Fruit fly (Drosophila melanogaster) whole organism, adult: Measurements from ENCODE around the gene Rbm13.

ENCODE experiments used
- CG11617 ChIP-seq: fragments of 200-800 bp; sonication (Bioruptor generic); optimal IDR thresholded peaks from 2 replicates; lab custom pipeline; 2017; ENCODE audit warnings: mild to moderate bottlenecking, missing biosample characterization, missing genetic modification reagents, missing genetic modification characterization
- CG12768 ChIP-seq: fragments of 200-800 bp; sonication (Bioruptor generic); optimal IDR thresholded peaks from 2 replicates; lab custom pipeline; 2017; ENCODE audit warnings: missing biosample characterization, missing genetic modification characterization, mild to moderate bottlenecking, moderate library complexity, missing genetic modification reagents
- CG14711 ChIP-seq: fragments of 200-800 bp; sonication (Bioruptor generic); optimal IDR thresholded peaks from 2 replicates; lab custom pipeline; 2018; ENCODE audit warnings: missing biosample characterization, mild to moderate bottlenecking, missing genetic modification characterization, moderate library complexity
- CG1620 ChIP-seq: fragments of 200-800 bp; sonication (Bioruptor generic); optimal IDR thresholded peaks from 2 replicates; lab custom pipeline; 2016; ENCODE audit warnings: missing biosample characterization, missing genetic modification characterization
- CG33017 ChIP-seq: fragments of 200-800 bp; sonication (Bioruptor generic); optimal IDR thresholded peaks from 2 replicates; lab custom pipeline; 2018; ENCODE audit warnings: missing biosample characterization, mild to moderate bottlenecking, missing genetic modification characterization, moderate library complexity
- CG5204 ChIP-seq: fragments of 200-800 bp; sonication (Bioruptor generic); optimal IDR thresholded peaks from 2 replicates; lab custom pipeline; 2016; ENCODE audit warnings: missing biosample characterization, missing genetic modification characterization
- CG7045 ChIP-seq: fragments of 200-800 bp; sonication (Bioruptor generic); optimal IDR thresholded peaks from 2 replicates; lab custom pipeline; 2017; ENCODE audit warnings: missing biosample characterization, mild to moderate bottlenecking, missing genetic modification characterization
- CG7101 ChIP-seq: fragments of 200-800 bp; sonication (Bioruptor generic); optimal IDR thresholded peaks from 2 replicates; lab custom pipeline; 2018; ENCODE audit warnings: missing biosample characterization, mild to moderate bottlenecking, missing genetic modification characterization, moderate library complexity
- Clk ChIP-seq: fragments of 200-800 bp; sonication (Bioruptor generic); optimal IDR thresholded peaks from 2 replicates; lab custom pipeline; 2017; ENCODE audit warnings: missing biosample characterization, missing genetic modification characterization
- Crg-1 ChIP-seq: fragments of 200-800 bp; sonication (Bioruptor generic); optimal IDR thresholded peaks from 2 replicates; lab custom pipeline; 2016; ENCODE audit warnings: missing biosample characterization, missing genetic modification characterization
- Hr96 ChIP-seq: fragments of 200-800 bp; sonication (Bioruptor generic); optimal IDR thresholded peaks from 2 replicates; lab custom pipeline; 2016; ENCODE audit warnings: missing biosample characterization, missing genetic modification characterization
- Mnt ChIP-seq: fragments of 200-800 bp; sonication (Bioruptor generic); optimal IDR thresholded peaks from 2 replicates; lab custom pipeline; 2016; ENCODE audit warnings: missing biosample characterization, mild to moderate bottlenecking, missing genetic modification characterization
- bab1 ChIP-seq: fragments of 200-800 bp; sonication (Bioruptor generic); optimal IDR thresholded peaks from 3 replicates; lab custom pipeline; 2019; ENCODE audit warnings: missing biosample characterization, mild to moderate bottlenecking, missing genetic modification characterization, moderate library complexity
- cic ChIP-seq: fragments of 200-800 bp; sonication (Bioruptor generic); optimal IDR thresholded peaks from 2 replicates; lab custom pipeline; 2017; ENCODE audit warnings: missing biosample characterization, mild to moderate bottlenecking, missing genetic modification characterization, moderate library complexity
- cnc ChIP-seq, 2 experiments: fragments of >200 bp; optimal IDR thresholded peaks; 2 replicates each; lab custom pipeline; 2017
- kay ChIP-seq: fragments of 200-800 bp; sonication (Bioruptor generic); peaks from one replicate; lab custom pipeline; 2016; ENCODE audit warnings: missing biosample characterization, missing genetic modification characterization, borderline replicate concordance
- ovo ChIP-seq: fragments of 200-800 bp; sonication (Bioruptor generic); optimal IDR thresholded peaks from 2 replicates; lab custom pipeline; 2016; ENCODE audit warnings: missing biosample characterization, missing genetic modification characterization
- pad ChIP-seq: fragments of 200-800 bp; sonication (Bioruptor generic); optimal IDR thresholded peaks from 3 replicates; lab custom pipeline; 2017; ENCODE audit warnings: missing biosample characterization, missing genetic modification characterization, mild to moderate bottlenecking, moderate library complexity, missing genetic modification reagents
- tj ChIP-seq: fragments of 200-800 bp; sonication (Bioruptor generic); optimal IDR thresholded peaks from 3 replicates; lab custom pipeline; 2017; ENCODE audit warnings: missing biosample characterization, mild to moderate bottlenecking, missing genetic modification characterization, moderate library complexity
- toe ChIP-seq: fragments of 200-800 bp; sonication (Bioruptor generic); optimal IDR thresholded peaks from 2 replicates; lab custom pipeline; 2016; ENCODE audit warnings: missing biosample characterization, missing genetic modification characterization

Rbm13 gene

dm6 chrX:8901447-8901846, at the start of gene Rbm13:
TSS of gene Rbm13 (plus strand) at chrX:8901699.
- TF ChIP-seq Clk (GFP tag; lab: Kevin White, UChicago) = no peak
- peak; percentile 92 for TF ChIP-seq Mnt (GFP tag; lab: Kevin White, UChicago)
- no peak for TF ChIP-seq Hr96
- TF ChIP-seq bab1 (GFP tag; lab: Kevin White, UChicago) = no peak
- TF ChIP-seq Crg-1 (GFP tag; lab: Kevin White, UChicago) = no peak
- TF ChIP-seq CG5204 (GFP tag; lab: Kevin White, UChicago) = no peak
- TF ChIP-seq cic = no peak
- no peak for TF ChIP-seq cnc (optimal IDR thresholded peaks at IDR 0.05; lab: Kevin White, UChicago)
- TF ChIP-seq CG7101 (tag; lab: Kevin White, UChicago) = peak; percentile 5
- no peak for TF ChIP-seq CG7045 (GFP tag; lab: Kevin White, UChicago)
- no peak for TF ChIP-seq toe (GFP tag; lab: Kevin White, UChicago)
- no peak for TF ChIP-seq CG11617 (GFP tag; lab: Kevin White, UChicago)

dm6 chrX:8852170-8852569, 49.3 kb upstream of the Rbm13 start:
- TF ChIP-seq Mnt (GFP tag; lab: Kevin White, UChicago) (no peak), bab1 (GFP tag; lab: Kevin White, UChicago) (no peak), CG7101 (tag; lab: Kevin White, UChicago) (no peak), Crg-1 (GFP tag; lab: Kevin White, UChicago) (no peak)

DNA sequence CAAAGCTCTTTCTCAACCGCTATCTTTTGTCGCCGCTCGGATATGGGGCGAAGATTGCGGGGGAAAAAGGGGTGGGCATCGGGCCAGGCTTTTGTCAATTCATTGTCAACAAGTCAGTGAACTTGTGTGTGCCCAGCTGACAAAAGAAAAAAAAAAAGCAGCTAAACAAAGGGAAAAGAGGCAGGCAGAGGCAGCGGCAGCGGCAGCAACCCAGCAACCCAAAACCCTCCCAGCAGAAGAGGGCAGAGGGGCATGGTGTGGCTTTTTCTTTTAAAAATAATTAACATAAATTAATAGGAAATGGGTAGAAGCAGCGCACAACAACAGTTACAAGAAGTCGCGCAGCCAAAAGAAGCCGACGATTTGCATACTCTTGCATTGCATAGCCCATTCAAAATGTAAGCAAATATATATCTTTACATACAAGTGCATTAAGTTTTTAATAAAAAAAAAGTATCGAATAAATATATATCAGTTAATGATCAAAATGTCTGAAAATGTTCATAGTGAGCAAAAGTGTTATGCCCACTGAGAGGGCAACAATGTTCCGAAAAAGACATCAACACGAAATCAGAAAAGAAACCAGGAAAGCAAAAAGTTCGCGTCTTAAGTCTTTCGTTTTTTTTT, 44.3 kb upstream of the Rbm13 start:
- TF ChIP-seq CG7045 (GFP tag; lab: Kevin White, UChicago) (no peak), toe (GFP tag; lab: Kevin White, UChicago) (no peak), bab1 (GFP tag; lab: Kevin White, UChicago) (no peak), pad (GFP tag; lab: Kevin White, UChicago) (no peak), Hr96 (no peak), CG5204 (GFP tag; lab: Kevin White, UChicago) (no peak)

DNA sequence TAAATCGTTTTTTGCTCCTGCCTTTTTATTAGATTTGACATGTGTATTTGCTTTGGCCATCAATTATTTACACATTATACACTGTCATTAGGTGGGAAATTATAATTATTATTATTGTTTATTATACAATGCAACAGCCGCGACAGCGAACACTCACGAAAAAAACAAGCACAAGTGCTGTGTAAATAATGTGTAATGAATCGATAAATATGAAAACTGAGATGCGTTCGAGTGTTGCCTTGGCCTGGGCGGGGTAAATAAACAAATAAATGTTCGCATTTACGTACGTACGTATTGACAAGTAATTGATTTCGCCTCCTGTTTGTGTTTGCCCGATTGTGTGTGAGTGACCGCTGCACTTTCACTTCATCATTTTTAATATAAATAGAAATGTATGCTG, 42.8 kb upstream of the Rbm13 start:
- TF ChIP-seq pad (GFP tag; lab: Kevin White, UChicago) (no peak), Hr96 (no peak), CG1620 (no peak), toe (GFP tag; lab: Kevin White, UChicago) (no peak), CG7045 (GFP tag; lab: Kevin White, UChicago) (no peak), CG11617 (GFP tag; lab: Kevin White, UChicago) (no peak), bab1 (GFP tag; lab: Kevin White, UChicago) (no peak), CG7101 (tag; lab: Kevin White, UChicago) (no peak)

- TF ChIP-seq CG7045 (GFP tag; lab: Kevin White, UChicago) = no peak
- TF ChIP-seq CG33017 (tag; lab: Kevin White, UChicago) = no peak
- TF ChIP-seq CG7101 (tag; lab: Kevin White, UChicago) = no peak
- no peak for TF ChIP-seq toe (GFP tag; lab: Kevin White, UChicago)
- no peak for TF ChIP-seq ovo (GFP tag; lab: Kevin White, UChicago)
- no peak for TF ChIP-seq CG14711 (tag; lab: Kevin White, UChicago)
- no peak for TF ChIP-seq Clk (GFP tag; lab: Kevin White, UChicago)
- no peak for TF ChIP-seq CG5204 (GFP tag; lab: Kevin White, UChicago)
- no peak for TF ChIP-seq bab1 (GFP tag; lab: Kevin White, UChicago)
- TF ChIP-seq cnc (optimal IDR thresholded peaks at IDR 0.05; lab: Kevin White, UChicago) = no peak
- no peak for TF ChIP-seq CG12768 (GFP tag; lab: Kevin White, UChicago)
- no peak for TF ChIP-seq tj (GFP tag; lab: Kevin White, UChicago)
- no peak for TF ChIP-seq pad (GFP tag; lab: Kevin White, UChicago)
- TF ChIP-seq CG1620 = no peak
- no peak for TF ChIP-seq cic
- no peak for TF ChIP-seq Crg-1 (GFP tag; lab: Kevin White, UChicago)
- TF ChIP-seq kay (GFP tag; lab: Kevin White, UChicago) = no peak
- no peak for TF ChIP-seq Hr96
- TF ChIP-seq Mnt (GFP tag; lab: Kevin White, UChicago) = no peak
Measured at dm6 chrX:8859517-8859916, 42.0 kb upstream of the Rbm13 start.

DNA sequence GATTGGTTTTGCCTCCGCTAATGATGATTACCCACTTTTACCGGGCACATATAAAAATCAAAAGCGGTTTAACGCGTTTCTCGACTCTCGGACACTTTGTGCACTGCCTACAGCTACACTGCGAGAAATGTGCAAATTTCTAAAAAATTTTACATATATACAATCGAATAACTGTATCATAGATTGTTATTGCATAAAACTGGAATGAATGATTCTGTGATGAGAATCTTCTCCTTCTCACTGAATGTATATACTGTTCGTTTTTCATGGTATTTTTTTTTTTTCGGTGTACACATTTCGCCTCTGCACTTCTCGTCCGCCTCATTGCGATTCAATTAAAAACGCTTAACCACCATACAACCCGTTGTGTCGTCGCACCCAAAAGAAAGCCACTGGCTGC, 40.2 kb upstream of the Rbm13 start:
- TF ChIP-seq Mnt (GFP tag; lab: Kevin White, UChicago) (no peak), ovo (GFP tag; lab: Kevin White, UChicago) (no peak), Hr96 (no peak), CG14711 (tag; lab: Kevin White, UChicago) (no peak), CG11617 (GFP tag; lab: Kevin White, UChicago) (no peak), CG5204 (GFP tag; lab: Kevin White, UChicago) (no peak), tj (GFP tag; lab: Kevin White, UChicago) (no peak), CG1620 (no peak), CG7045 (GFP tag; lab: Kevin White, UChicago) (no peak), toe (GFP tag; lab: Kevin White, UChicago) (no peak), Clk (GFP tag; lab: Kevin White, UChicago) (no peak), kay (GFP tag; lab: Kevin White, UChicago) (no peak), CG12768 (GFP tag; lab: Kevin White, UChicago) (no peak), Crg-1 (GFP tag; lab: Kevin White, UChicago) (no peak), pad (GFP tag; lab: Kevin White, UChicago) (no peak), bab1 (GFP tag; lab: Kevin White, UChicago) (no peak), CG7101 (tag; lab: Kevin White, UChicago) (no peak), cic (no peak), CG33017 (tag; lab: Kevin White, UChicago) (no peak), cnc (optimal IDR thresholded peaks at IDR 0.05; lab: Kevin White, UChicago) (no peak)
